Fruit fly (Drosophila melanogaster) whole organism, wandering third instar larva: ENCODE measurements around the gene CG11698.

Source experiments
- Abd-B ChIP-seq: fragments of >200 bp; optimal IDR thresholded peaks from 2 replicates; lab custom pipeline; 2017; ENCODE audit warnings: missing biosample characterization, missing genetic modification characterization
- CrebA ChIP-seq: fragments of 200-800 bp; sonication (Bioruptor generic); optimal IDR thresholded peaks from 2 replicates; lab custom pipeline; 2016; ENCODE audit warnings: missing biosample characterization, mild to moderate bottlenecking, missing genetic modification characterization, borderline replicate concordance
- Dfd ChIP-seq: fragments of >200 bp; optimal IDR thresholded peaks from 2 replicates; lab custom pipeline; 2017; ENCODE audit warnings: missing biosample characterization, missing genetic modification characterization
- Dif ChIP-seq: fragments of 200-275, 200-300 bp; sonication (Bioruptor generic); optimal IDR thresholded peaks from 2 replicates; lab custom pipeline; 2018; ENCODE audit warnings: missing biosample characterization, missing genetic modification characterization; ENCODE audit not compliant: partially characterized antibody
- HLH106 ChIP-seq: fragments of 200-800 bp; optimal IDR thresholded peaks from 3 replicates; lab custom pipeline; 2019; ENCODE audit warnings: missing biosample characterization, mild to moderate bottlenecking, missing genetic modification characterization, moderate library complexity
- Hnf4 ChIP-seq: fragments of 200-800 bp; sonication (Bioruptor generic); optimal IDR thresholded peaks from 2 replicates; lab custom pipeline; 2016; ENCODE audit warnings: missing biosample characterization, mild to moderate bottlenecking, missing genetic modification characterization
- Hr78 ChIP-seq: fragments of >200 bp; optimal IDR thresholded peaks from 2 replicates; lab custom pipeline; 2017; ENCODE audit warnings: missing biosample characterization, missing genetic modification characterization
- Hr83 ChIP-seq: fragments of 200-300 bp; sonication (Bioruptor generic); optimal IDR thresholded peaks from 2 replicates; lab custom pipeline; 2016; ENCODE audit warnings: missing biosample characterization, mild to moderate bottlenecking, missing genetic modification characterization, moderate library complexity; ENCODE audit not compliant: poor library complexity, severe bottlenecking
- Jra ChIP-seq: sonication (Bioruptor generic); optimal IDR thresholded peaks from 2 replicates; lab custom pipeline; 2016; ENCODE audit warnings: missing biosample characterization, missing genetic modification characterization
- Mio ChIP-seq: sonication (Bioruptor generic); optimal IDR thresholded peaks from 2 replicates; lab custom pipeline; 2016; ENCODE audit warnings: missing biosample characterization, missing genetic modification characterization
- Myc ChIP-seq: fragments of >200 bp; optimal IDR thresholded peaks from 2 replicates; lab custom pipeline; 2017
- N ChIP-seq: fragments of >200 bp; optimal IDR thresholded peaks from 2 replicates; lab custom pipeline; 2018; ENCODE audit warnings: missing biosample characterization, missing external identifiers, missing genetic modification characterization
- OdsH ChIP-seq: fragments of 200-800 bp; sonication (Bioruptor generic); optimal IDR thresholded peaks from 2 replicates; lab custom pipeline; 2016; ENCODE audit warnings: missing biosample characterization, mild to moderate bottlenecking, missing genetic modification characterization
- Rel ChIP-seq, 2 experiments: fragments of 200-800 bp; sonication (Bioruptor generic) in 1 of 2; optimal IDR thresholded peaks; 2 replicates in 1 of 2; 3 replicates in 1 of 2; lab custom pipeline; 2016 to 2019; ENCODE audit warnings: mild to moderate bottlenecking in 2 of 2, missing biosample characterization in 2 of 2, missing genetic modification characterization in 2 of 2, moderate library complexity in 1 of 2
- Vsx2 ChIP-seq: fragments of 200-300, 225-300 bp; sonication (Bioruptor generic); optimal IDR thresholded peaks from 2 replicates; lab custom pipeline; 2018; ENCODE audit warnings: missing biosample characterization, missing genetic modification characterization; ENCODE audit not compliant: partially characterized antibody
- br ChIP-seq: fragments of 200-800 bp; sonication (Bioruptor generic); optimal IDR thresholded peaks from 2 replicates; lab custom pipeline; 2016; ENCODE audit warnings: missing biosample characterization, missing genetic modification characterization
- dl ChIP-seq, 2 experiments: fragments of 175-275, 200-275 bp in 1 of 2; fragments of 200-275 bp in 1 of 2; sonication (Bioruptor generic); optimal IDR thresholded peaks; lab custom pipeline; 2018; ENCODE audit warnings: mild to moderate bottlenecking in 2 of 2, missing biosample characterization in 2 of 2, missing genetic modification characterization in 2 of 2, moderate library complexity in 2 of 2; ENCODE audit not compliant: partially characterized antibody in 2 of 2, insufficient read depth in 1 of 2
- dmrt93B ChIP-seq: fragments of 200-800 bp; sonication (Bioruptor generic); optimal IDR thresholded peaks from 2 replicates; lab custom pipeline; 2018; ENCODE audit warnings: missing biosample characterization, mild to moderate bottlenecking, missing genetic modification characterization
- dsf ChIP-seq: sonication (Bioruptor generic); optimal IDR thresholded peaks from 2 replicates; lab custom pipeline; 2016; ENCODE audit warnings: missing biosample characterization, missing genetic modification characterization, borderline replicate concordance
- ey ChIP-seq: fragments of 200-800 bp; sonication (Bioruptor generic); optimal IDR thresholded peaks from 2 replicates; lab custom pipeline; 2016; ENCODE audit warnings: missing biosample characterization, missing genetic modification characterization
- foxo ChIP-seq, 2 experiments: fragments of 200-800 bp; sonication (Bioruptor generic); optimal IDR thresholded peaks; 2 replicates in 1 of 2; 3 replicates in 1 of 2; lab custom pipeline; 2016 to 2017; ENCODE audit warnings: missing biosample characterization in 2 of 2, missing genetic modification characterization in 2 of 2
- fru ChIP-seq: fragments of 200-800 bp; sonication (Bioruptor generic); optimal IDR thresholded peaks from 3 replicates; lab custom pipeline; 2016; ENCODE audit warnings: missing biosample characterization, mild to moderate bottlenecking, missing genetic modification characterization
- jim ChIP-seq: fragments of 175-275, 200-325 bp; sonication (Bioruptor generic); optimal IDR thresholded peaks from 2 replicates; lab custom pipeline; 2016; ENCODE audit warnings: missing biosample characterization, mild to moderate bottlenecking, missing genetic modification characterization
- lola ChIP-seq: fragments of >200 bp; optimal IDR thresholded peaks from 2 replicates; lab custom pipeline; 2017; ENCODE audit warnings: missing biosample characterization, missing genetic modification characterization
- psq ChIP-seq: fragments of 200-800 bp; sonication (Bioruptor generic); optimal IDR thresholded peaks from 3 replicates; lab custom pipeline; 2017; ENCODE audit warnings: missing biosample characterization, mild to moderate bottlenecking, missing genetic modification characterization, moderate library complexity
- sage ChIP-seq: fragments of 200-800 bp; sonication (Bioruptor generic); optimal IDR thresholded peaks from 2 replicates; lab custom pipeline; 2016; ENCODE audit warnings: missing biosample characterization, mild to moderate bottlenecking, missing genetic modification characterization
- woc ChIP-seq: sonication (Bioruptor generic); optimal IDR thresholded peaks from 2 replicates; lab custom pipeline; 2016; ENCODE audit warnings: missing biosample characterization, mild to moderate bottlenecking, missing genetic modification characterization

The CG11698 gene

DNA sequence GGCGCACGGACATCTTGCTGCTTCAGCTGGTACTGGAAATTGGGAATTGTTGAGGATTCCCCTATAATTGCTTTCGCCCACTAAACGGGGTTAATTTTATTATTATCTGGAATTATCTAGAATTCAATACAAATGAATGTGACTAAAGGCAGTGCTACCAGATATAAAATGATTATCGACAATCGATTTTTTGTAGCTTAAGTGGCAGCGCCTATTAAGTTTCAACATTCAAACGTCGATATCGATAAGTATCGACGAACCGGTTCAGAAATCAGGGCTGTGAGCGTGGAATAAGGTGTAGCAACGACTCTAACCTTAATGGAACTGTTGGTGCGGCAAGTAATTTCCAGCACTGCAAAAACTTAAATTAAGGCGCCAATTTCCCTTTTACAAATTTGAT, 6.9 kb upstream of the CG11698 start, which contains the start of gene Sgt1:
TSS of gene Sgt1 (minus strand) at position 165 of the 400 bp plus-strand sequence.
- TF ChIP-seq Dfd (GFP tag; lab: Kevin White, UChicago) (no peak), OdsH (GFP tag; lab: Kevin White, UChicago) (peak; percentile 36), ey (GFP tag; lab: Kevin White, UChicago) (peak; percentile 39), foxo (GFP tag; optimal IDR thresholded peaks at IDR 0.05; lab: Kevin White, UChicago) (peak in 1 of 2 experiments; percentile 45), HLH106 (tag; lab: Kevin White, UChicago) (peak; percentile 33), Rel (GFP tag; optimal IDR thresholded peaks at IDR 0.05; lab: Kevin White, UChicago) (no peak), Rel (tag; optimal IDR thresholded peaks at IDR 0.05; lab: Kevin White, UChicago) (peak; percentile 91), woc (GFP tag; lab: Kevin White, UChicago) (no peak)

dm6 chr3R:8306188-8306926, 5.6 kb upstream of the CG11698 start:
- TF ChIP-seq foxo (GFP tag; optimal IDR thresholded peaks at IDR 0.05; lab: Kevin White, UChicago) (peak in 1 of 2 experiments; percentile 20), OdsH (GFP tag; lab: Kevin White, UChicago) (no peak), sage (GFP tag; lab: Kevin White, UChicago) (peak; percentile 82)

DNA sequence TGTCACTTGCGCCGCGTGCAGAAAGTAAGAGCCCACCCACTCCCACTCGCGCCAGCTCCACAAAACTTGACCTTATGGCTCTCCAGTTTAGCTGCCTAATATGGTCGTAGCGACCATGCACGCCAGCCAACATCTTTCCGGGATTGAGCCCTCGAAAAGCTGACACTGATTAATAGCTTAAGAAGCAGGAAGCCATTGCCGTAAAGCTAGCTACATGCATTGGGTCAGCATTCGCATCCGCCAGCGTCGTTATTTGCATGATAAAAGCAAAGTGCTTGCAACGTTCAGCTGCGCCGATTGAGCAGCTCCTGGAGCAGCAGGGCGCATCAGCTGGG, 5.1 kb upstream of the CG11698 start:
- TF ChIP-seq Hnf4 (no peak), Jra (no peak), lola (no peak), Abd-B (no peak), N (GFP tag; lab: Kevin White, UChicago) (no peak), CrebA (GFP tag; lab: Kevin White, UChicago) (no peak), Mio (GFP tag; lab: Kevin White, UChicago) (no peak), Dif (GFP tag; lab: Kevin White, UChicago) (no peak), foxo (GFP tag; optimal IDR thresholded peaks at IDR 0.05; lab: Kevin White, UChicago) (no peak), Rel (GFP tag; optimal IDR thresholded peaks at IDR 0.05; lab: Kevin White, UChicago) (no peak), Rel (tag; optimal IDR thresholded peaks at IDR 0.05; lab: Kevin White, UChicago) (no peak), Hr78 (no peak), ey (GFP tag; lab: Kevin White, UChicago) (no peak), fru (GFP tag; lab: Kevin White, UChicago) (no peak), psq (GFP tag; lab: Kevin White, UChicago) (no peak), Vsx2 (GFP tag; lab: Kevin White, UChicago) (no peak), dmrt93B (GFP tag; lab: Kevin White, UChicago) (no peak), sage (GFP tag; lab: Kevin White, UChicago) (no peak), woc (GFP tag; lab: Kevin White, UChicago) (no peak)

DNA sequence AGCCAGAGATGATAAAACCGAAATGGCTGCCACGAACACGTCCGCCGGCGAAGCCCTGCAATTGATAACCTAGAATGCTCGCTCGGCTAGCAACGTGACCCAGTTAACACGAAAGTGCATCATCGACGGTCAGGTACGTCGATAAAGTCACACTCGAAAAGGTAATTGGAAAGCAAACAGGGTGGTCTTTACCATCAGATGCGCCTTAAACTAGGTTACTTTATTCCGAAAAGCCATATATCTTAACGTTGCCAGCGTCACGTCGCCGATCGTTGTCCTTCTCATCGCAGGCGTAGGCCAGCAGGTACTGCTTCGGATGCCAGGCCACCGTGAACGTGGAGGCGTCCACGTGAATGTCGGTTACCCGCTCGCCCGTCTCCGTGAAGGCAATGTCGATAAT, 4.7 kb upstream of the CG11698 start:
- TF ChIP-seq jim (GFP tag; lab: Kevin White, UChicago) (no peak), Jra (no peak)

- TF ChIP-seq Myc (lab: Kevin White, UChicago) = no peak
- TF ChIP-seq foxo (GFP tag; optimal IDR thresholded peaks at IDR 0.05; lab: Kevin White, UChicago) = no peak
- TF ChIP-seq br (GFP tag; lab: Kevin White, UChicago) = no peak
- TF ChIP-seq ey (GFP tag; lab: Kevin White, UChicago) = no peak
- TF ChIP-seq sage (GFP tag; lab: Kevin White, UChicago) = no peak
- TF ChIP-seq Hr83 (GFP tag; lab: Kevin White, UChicago) = no peak
- no peak for TF ChIP-seq dsf (GFP tag; lab: Kevin White, UChicago)
- no peak for TF ChIP-seq Hr78
- no peak for TF ChIP-seq dl (GFP tag; optimal IDR thresholded peaks at IDR 0.05; lab: Kevin White, UChicago; ENCODE audit: insufficient read depth in 1 of 2, partially characterized antibody in 2 of 2)
- TF ChIP-seq psq (GFP tag; lab: Kevin White, UChicago) = no peak
- no peak for TF ChIP-seq fru (GFP tag; lab: Kevin White, UChicago)
Measured at dm6 chr3R:8308515-8308959, 3.5 kb upstream of the CG11698 start, which contains the start of gene tex. TSS of gene tex (minus strand) at chr3R:8308645.
